Fruit fly (Drosophila melanogaster): ENCODE results near the gene CG7148.

CG7148 gene

DNA sequence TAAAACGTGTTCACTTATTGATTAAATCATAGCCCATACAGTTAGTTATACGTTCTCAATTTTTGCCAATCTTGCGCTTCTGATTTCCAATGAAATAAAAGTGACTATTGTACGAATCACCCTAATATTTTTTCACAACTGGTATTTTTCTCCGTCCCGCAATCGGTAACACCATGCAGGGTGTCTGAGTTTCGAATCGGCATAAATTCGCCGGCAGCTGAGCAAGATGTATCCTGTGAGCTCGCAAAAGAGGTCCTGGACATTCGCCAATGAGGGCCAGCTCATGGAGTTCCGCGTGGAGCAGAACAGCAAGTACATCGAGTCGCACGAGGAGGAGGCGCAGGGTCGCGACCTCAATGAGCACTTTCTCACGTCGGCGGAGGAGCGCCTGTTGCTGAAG lies 10.3 kb downstream of the CG7148 start, which contains the start of gene CycH (continued):
- peak; percentile 60 for TF ChIP-seq CG2120 (GFP tag; optimal IDR thresholded peaks at IDR 0.05)
- TF ChIP-seq Med (GFP tag): peak; percentile 89
- TF ChIP-seq CG34422 (GFP tag; IDR thresholded peaks at IDR 0.05): peak; percentile 73; the same call in 2 of the 3 replicates
- peak; percentile 48; the same call in 1 of the 2 replicates for TF ChIP-seq CG14014 (GFP tag; IDR thresholded peaks at IDR 0.05)
- peak; percentile 86 for TF ChIP-seq sens (GFP tag)
- no peak for TF ChIP-seq CG17359 (tag; optimal IDR thresholded peaks at IDR 0.05)
- TF ChIP-seq zfh2 (GFP tag; optimal IDR thresholded peaks at IDR 0.05): peak; percentile 37
- no peak for TF ChIP-seq ab (GFP tag; optimal IDR thresholded peaks at IDR 0.05)
- peak; percentile 74; the same call in 2 of the 3 replicates for TF ChIP-seq CG2199 (GFP tag; IDR thresholded peaks at IDR 0.05)
- peak; percentile 57 for TF ChIP-seq CG4617 (GFP tag; optimal IDR thresholded peaks at IDR 0.05; ENCODE audit: borderline replicate concordance)
- TF ChIP-seq gcm (GFP tag; optimal IDR thresholded peaks at IDR 0.05): no peak
- peak; percentile 66 for TF ChIP-seq pzg (GFP tag; optimal IDR thresholded peaks at IDR 0.05)
- TF ChIP-seq CG10431 (GFP tag; optimal IDR thresholded peaks at IDR 0.05): no peak
- TF ChIP-seq CG14710 (tag; optimal IDR thresholded peaks at IDR 0.05): peak; percentile 43
- TF ChIP-seq CG42726 (GFP tag; IDR thresholded peaks at IDR 0.05; ENCODE audit: partially characterized antibody): 0 out of 2 replicates have a peak, but pooled peaks have one; percentile 36
- peak; percentile 24; the same call in 1 of the 2 replicates for TF ChIP-seq CG11247 (GFP tag; IDR thresholded peaks at IDR 0.05)
- peak; percentile 33; the same call in 1 of the 2 replicates for TF ChIP-seq Bgb (GFP tag; IDR thresholded peaks at IDR 0.05; ENCODE audit: partially characterized antibody)
- no peak for TF ChIP-seq CG7963 (GFP tag; IDR thresholded peaks at IDR 0.05; ENCODE audit: partially characterized antibody)
- peak; percentile 39 for TF ChIP-seq slp2 (GFP tag; optimal IDR thresholded peaks at IDR 0.05)
- peak in 1 of 2 experiments; percentile 17 for TF ChIP-seq crp (GFP tag; optimal IDR thresholded peaks at IDR 0.05)
- peak; percentile 71 for TF ChIP-seq CG9797 (GFP tag; optimal IDR thresholded peaks at IDR 0.05)
- peak; percentile 20 for TF ChIP-seq az2 (GFP tag; optimal IDR thresholded peaks at IDR 0.05)
- peak; percentile 50 for TF ChIP-seq Side (GFP tag; optimal IDR thresholded peaks at IDR 0.05)
- TF ChIP-seq CG34376 (GFP tag; optimal IDR thresholded peaks at IDR 0.05): no peak
- TF ChIP-seq zfh1 (GFP tag; IDR thresholded peaks at IDR 0.05): 0 out of 3 replicates have a peak, but pooled peaks have one; percentile 44
- TF ChIP-seq NC2α (GFP tag; optimal IDR thresholded peaks at IDR 0.05): no peak
- TF ChIP-seq pan (optimal IDR thresholded peaks at IDR 0.05): no peak
- TF ChIP-seq pan (GFP tag; optimal IDR thresholded peaks at IDR 0.05 in 1 of 2, IDR thresholded peaks at IDR 0.05 in 1 of 2): no peak
- no peak for TF ChIP-seq CG14860 (GFP tag; IDR thresholded peaks at IDR 0.05; ENCODE audit: partially characterized antibody)
- peak; percentile 13 for TF ChIP-seq CG11398 (GFP tag; optimal IDR thresholded peaks at IDR 0.05)
- peak; percentile 47 for TF ChIP-seq Six4 (GFP tag; optimal IDR thresholded peaks at IDR 0.05)
- TF ChIP-seq CG6654 (GFP tag; optimal IDR thresholded peaks at IDR 0.05): no peak
- peak; percentile 57 for TF ChIP-seq CG4424 (GFP tag; optimal IDR thresholded peaks at IDR 0.05)
- peak; percentile 32; the same call in 1 of the 2 replicates for TF ChIP-seq CG10366 (GFP tag; IDR thresholded peaks at IDR 0.05)
- TF ChIP-seq HmgZ (tag; optimal IDR thresholded peaks at IDR 0.05): peak; percentile 57
- TF ChIP-seq kay (GFP tag; optimal IDR thresholded peaks at IDR 0.05): no peak
- peak; percentile 68 for TF ChIP-seq E2f2 (GFP tag; IDR thresholded peaks at IDR 0.05)
- peak; percentile 23 for TF ChIP-seq BEAF-32 (GFP tag; optimal IDR thresholded peaks at IDR 0.05)
- TF ChIP-seq Xbp1 (GFP tag; optimal IDR thresholded peaks at IDR 0.05): peak; percentile 51
- TF ChIP-seq Ssrp (tag; optimal IDR thresholded peaks at IDR 0.05): no peak
- TF ChIP-seq Pdp1 (GFP tag; optimal IDR thresholded peaks at IDR 0.05): peak; percentile 34
- peak; percentile 33 for TF ChIP-seq nom (GFP tag; optimal IDR thresholded peaks at IDR 0.05)
- peak; percentile 48 for TF ChIP-seq mam (GFP tag; optimal IDR thresholded peaks at IDR 0.05)
- no peak for TF ChIP-seq CG17802 (tag; optimal IDR thresholded peaks at IDR 0.05)
- no peak for TF ChIP-seq lab (GFP tag; optimal IDR thresholded peaks at IDR 0.05)
- TF ChIP-seq Bdp1 (GFP tag; optimal IDR thresholded peaks at IDR 0.05): no peak
- peak; percentile 19 for TF ChIP-seq CG2116 (GFP tag; optimal IDR thresholded peaks at IDR 0.05)
- TF ChIP-seq Dek (tag; optimal IDR thresholded peaks at IDR 0.05): peak; percentile 22
- TF ChIP-seq CG6791 (GFP tag; IDR thresholded peaks at IDR 0.05; ENCODE audit: partially characterized antibody): peak; percentile 32; the same call in 2 of the 3 replicates
- TF ChIP-seq Hsf (GFP tag; optimal IDR thresholded peaks at IDR 0.05): peak; percentile 42
